Worm (Caenorhabditis elegans): Measurements from ENCODE around the gene lsm-7.

Gene lsm-7

ce11 chrIV:10889820-10890462 lies 43.4 kb upstream of the lsm-7 start, which contains the start of gene F13E9.15:
Gene F13E9.15, minus strand, starts transcription at chrIV:10889870.
- TF ChIP-seq F16B12.6 (tag; optimal IDR thresholded peaks at IDR 0.05) (no peak), nhr-71 (tag; optimal IDR thresholded peaks at IDR 0.05) (peak; percentile 71), pqm-1 (tag; optimal IDR thresholded peaks at IDR 0.05) (no peak), skn-1 (tag; optimal IDR thresholded peaks at IDR 0.05) (no peak), ceh-8 (GFP tag; optimal IDR thresholded peaks at IDR 0.05) (peak; percentile 70), ets-5 (GFP tag; IDR thresholded peaks at IDR 0.05) (no peak), fos-1 (tag; optimal IDR thresholded peaks at IDR 0.05) (peak; percentile 10), unc-62 (GFP tag; optimal IDR thresholded peaks at IDR 0.05) (no peak), vab-15 (tag; optimal IDR thresholded peaks at IDR 0.05) (no peak), alr-1 (tag; optimal IDR thresholded peaks at IDR 0.05; ENCODE audit: borderline replicate concordance) (no peak), mep-1 (tag; optimal IDR thresholded peaks at IDR 0.05) (no peak), lir-3 (tag; optimal IDR thresholded peaks at IDR 0.05; ENCODE audit: poor library complexity) (no peak), unc-130 (tag; optimal IDR thresholded peaks at IDR 0.05) (no peak), jun-1 (tag; optimal IDR thresholded peaks at IDR 0.05) (no peak), hlh-4 (tag; optimal IDR thresholded peaks at IDR 0.05) (peak; percentile 96), ceh-90 (tag; optimal IDR thresholded peaks at IDR 0.05) (peak; percentile 36), fkh-10 (GFP tag; optimal IDR thresholded peaks at IDR 0.05) (peak; percentile 17), tbx-2 (tag; optimal IDR thresholded peaks at IDR 0.05) (no peak), fkh-8 (tag; optimal IDR thresholded peaks at IDR 0.05) (peak; percentile 89), mef-2 (tag; optimal IDR thresholded peaks at IDR 0.05) (no peak), C16A3.4 (tag; optimal IDR thresholded peaks at IDR 0.05) (no peak), nhr-47 (tag; optimal IDR thresholded peaks at IDR 0.05) (peak; percentile 63), ces-1 (GFP tag; optimal IDR thresholded peaks at IDR 0.05) (no peak), nhr-20 (tag; optimal IDR thresholded peaks at IDR 0.05) (peak; percentile 2), lsy-2 (tag; optimal IDR thresholded peaks at IDR 0.05) (no peak), tlp-1 (tag; optimal IDR thresholded peaks at IDR 0.05) (no peak), fkh-4 (tag; optimal IDR thresholded peaks at IDR 0.05; ENCODE audit: borderline replicate concordance) (no peak), lin-35 (GFP tag; optimal IDR thresholded peaks at IDR 0.05) (no peak), nhr-12 (tag; optimal IDR thresholded peaks at IDR 0.05) (no peak), swsn-7 (tag; optimal IDR thresholded peaks at IDR 0.05) (no peak), efl-1 (optimal IDR thresholded peaks at IDR 0.05) (no peak), efl-1 (GFP tag; optimal IDR thresholded peaks at IDR 0.05 in 1 of 2) (no peak), nhr-28 (tag; optimal IDR thresholded peaks at IDR 0.05) (no peak)

- TF ChIP-seq lin-15B (tag; optimal IDR thresholded peaks at IDR 0.05) (no peak), efl-1 (optimal IDR thresholded peaks at IDR 0.05) (no peak), efl-1 (GFP tag; optimal IDR thresholded peaks at IDR 0.05 in 1 of 2) (no peak), sptf-1 (tag; optimal IDR thresholded peaks at IDR 0.05) (no peak), nhr-90 (tag; optimal IDR thresholded peaks at IDR 0.05; ENCODE audit: poor library complexity) (no peak), C16A3.4 (tag; optimal IDR thresholded peaks at IDR 0.05) (no peak), snpc-4 (tag; optimal IDR thresholded peaks at IDR 0.05) (no peak), hlh-4 (tag; optimal IDR thresholded peaks at IDR 0.05) (no peak), hlh-17 (GFP tag; optimal IDR thresholded peaks at IDR 0.05; ENCODE audit: borderline replicate concordance) (no peak), unc-86 (tag; optimal IDR thresholded peaks at IDR 0.05) (no peak), ztf-4 (tag; optimal IDR thresholded peaks at IDR 0.05) (no peak), vab-15 (tag; optimal IDR thresholded peaks at IDR 0.05) (no peak), F16B12.6 (tag; optimal IDR thresholded peaks at IDR 0.05) (no peak), nhr-237 (tag; optimal IDR thresholded peaks at IDR 0.05) (no peak), dsc-1 (tag; optimal IDR thresholded peaks at IDR 0.05) (no peak), C04F5.9 (tag; optimal IDR thresholded peaks at IDR 0.05) (no peak), grh-1 (GFP tag; IDR thresholded peaks at IDR 0.05) (no peak), aha-1 (tag; optimal IDR thresholded peaks at IDR 0.05) (no peak), mab-9 (GFP tag; IDR thresholded peaks at IDR 0.05) (no peak), ceh-82 (tag; optimal IDR thresholded peaks at IDR 0.05) (no peak), ama-1 (optimal IDR thresholded peaks at IDR 0.05) (no peak)
Measured at ce11 chrIV:10891993-10892392, 41.3 kb upstream of the lsm-7 start, which contains the start of gene srlf-12. Gene srlf-12, minus strand, starts transcription at chrIV:10892093.
